Worm (Caenorhabditis elegans): ENCODE data around the gene mrps-18B.
A peak's percentile ranks its signal among the peaks of the same experiment; 100 is the strongest.

The mrps-18B gene

DNA sequence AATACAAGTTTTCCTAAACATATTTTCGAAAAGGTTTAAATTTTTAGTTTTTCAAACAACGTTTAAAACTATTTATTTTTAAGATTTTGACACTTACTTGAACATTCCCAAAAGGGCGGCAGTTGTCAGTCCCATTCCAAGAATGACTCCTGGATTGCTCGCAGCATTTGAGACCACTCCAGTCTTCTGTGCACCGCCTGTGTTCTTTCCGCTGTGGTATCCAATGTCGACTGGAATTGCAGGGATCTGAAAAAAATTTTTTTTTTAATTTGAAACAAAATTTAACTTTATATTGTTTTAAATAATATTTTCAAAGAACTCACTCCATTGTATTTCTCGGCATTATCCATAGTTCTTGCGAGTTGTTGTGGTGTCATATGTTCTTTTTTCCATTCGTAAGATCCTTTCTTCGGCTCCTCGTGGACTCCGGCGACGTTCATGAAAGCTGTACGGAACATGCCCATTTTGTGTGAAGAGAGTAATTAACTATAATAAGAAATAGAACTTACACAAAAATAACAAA, 43.7 kb upstream of the mrps-18B start, which contains the start of gene M05D6.5:
Gene M05D6.5 (minus strand): TSS at position 473 of the 523 bp plus-strand sequence.
- no peak for TF ChIP-seq sptf-1 (tag; optimal IDR thresholded peaks at IDR 0.05)
- TF ChIP-seq elt-3 (tag; optimal IDR thresholded peaks at IDR 0.05) = no peak
- no peak for TF ChIP-seq sem-2 (GFP tag; optimal IDR thresholded peaks at IDR 0.05)
- no peak for TF ChIP-seq ceh-39 (tag; optimal IDR thresholded peaks at IDR 0.05)
- TF ChIP-seq bed-3 (GFP tag; optimal IDR thresholded peaks at IDR 0.05) = no peak
- TF ChIP-seq ces-1 (GFP tag; optimal IDR thresholded peaks at IDR 0.05) = no peak
- no peak for TF ChIP-seq M03D4.4 (tag; optimal IDR thresholded peaks at IDR 0.05)
- no peak for TF ChIP-seq zip-8 (tag; optimal IDR thresholded peaks at IDR 0.05)
- TF ChIP-seq lin-32 (GFP tag; optimal IDR thresholded peaks at IDR 0.05) = no peak
- TF ChIP-seq snpc-4 (tag; optimal IDR thresholded peaks at IDR 0.05) = no peak
- TF ChIP-seq lin-13 (tag; optimal IDR thresholded peaks at IDR 0.05) = no peak

DNA sequence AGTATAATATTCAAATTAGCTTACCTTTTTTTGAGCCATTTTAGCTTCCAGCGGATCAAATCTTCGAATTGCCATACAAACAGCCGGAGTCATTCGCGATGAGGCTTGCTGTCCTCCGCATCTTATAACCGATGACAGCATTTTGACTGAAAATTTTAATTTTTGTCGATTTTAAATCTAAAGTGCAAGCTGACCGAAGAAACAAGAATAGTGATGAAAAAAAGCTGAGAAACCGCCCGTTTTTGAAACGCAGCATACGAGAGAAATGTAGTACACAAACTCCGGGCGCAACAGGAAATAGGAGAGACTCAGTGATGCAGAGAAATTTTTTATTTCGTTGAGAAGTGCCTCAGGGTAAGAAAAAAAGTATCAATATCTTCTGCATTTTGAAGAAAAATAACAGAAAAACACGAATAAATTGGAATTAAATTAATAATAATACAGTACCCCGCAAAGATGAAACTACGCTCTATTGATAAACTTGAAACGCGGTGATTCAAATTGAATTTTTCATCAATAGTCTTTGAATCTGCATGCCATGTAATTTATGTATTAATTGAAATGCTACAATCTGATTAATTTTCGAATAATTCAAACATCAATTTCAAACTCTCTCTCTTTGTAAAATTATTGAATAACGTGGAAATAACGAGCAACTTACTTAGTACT, 42.2 kb upstream of the mrps-18B start:
- TF ChIP-seq ham-2 (GFP tag; optimal IDR thresholded peaks at IDR 0.05) = no peak
- peak; percentile 82 for TF ChIP-seq lsy-2 (tag; optimal IDR thresholded peaks at IDR 0.05)
- no peak for TF ChIP-seq ceh-39 (tag; optimal IDR thresholded peaks at IDR 0.05)
- peak; percentile 44 for TF ChIP-seq ces-1 (GFP tag; optimal IDR thresholded peaks at IDR 0.05)
- no peak for TF ChIP-seq lin-32 (GFP tag; optimal IDR thresholded peaks at IDR 0.05)
- no peak for TF ChIP-seq hlh-1 (tag; optimal IDR thresholded peaks at IDR 0.05)
- TF ChIP-seq unc-39 (tag; optimal IDR thresholded peaks at IDR 0.05) = no peak
- TF ChIP-seq drap-1 (GFP tag; optimal IDR thresholded peaks at IDR 0.05) = no peak
- no peak for TF ChIP-seq pha-4 (tag; optimal IDR thresholded peaks at IDR 0.05)
- no peak for TF ChIP-seq snpc-4 (tag; optimal IDR thresholded peaks at IDR 0.05)
- no peak for TF ChIP-seq lin-13 (tag; optimal IDR thresholded peaks at IDR 0.05)

DNA sequence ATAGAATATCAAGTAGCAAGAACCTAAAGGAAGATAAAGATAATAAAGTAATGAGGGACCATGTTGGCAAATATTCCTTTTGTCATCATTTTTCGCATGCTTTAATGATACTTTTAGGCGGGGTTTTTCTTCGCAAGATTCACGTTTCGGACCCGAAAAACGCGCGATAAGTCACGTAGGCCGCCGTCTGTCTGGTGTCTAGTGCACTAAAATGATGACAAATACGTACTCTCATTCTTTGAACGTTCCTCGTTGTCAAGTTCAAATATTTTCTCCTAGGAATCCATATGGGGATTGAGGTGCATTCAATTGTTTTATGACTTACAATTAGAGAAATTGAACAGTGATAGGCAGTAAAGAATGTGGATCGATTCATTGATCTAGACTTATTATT, 41.7 kb upstream of the mrps-18B start, which contains the start of gene taap-1:
Gene taap-1 (minus strand): TSS at position 79 of the 394 bp plus-strand sequence.
- no peak for TF ChIP-seq pha-4 (tag; optimal IDR thresholded peaks at IDR 0.05)
- no peak for TF ChIP-seq mab-5 (tag; optimal IDR thresholded peaks at IDR 0.05)
- no peak for TF ChIP-seq lsy-2 (tag; optimal IDR thresholded peaks at IDR 0.05)
- TF ChIP-seq nhr-28 (tag; optimal IDR thresholded peaks at IDR 0.05) = no peak
- TF ChIP-seq flh-1 (GFP tag; optimal IDR thresholded peaks at IDR 0.05) = no peak
- TF ChIP-seq sptf-1 (tag; optimal IDR thresholded peaks at IDR 0.05) = no peak
- TF ChIP-seq nhr-76 (tag; optimal IDR thresholded peaks at IDR 0.05) = no peak
- no peak for TF ChIP-seq ztf-11 (tag; optimal IDR thresholded peaks at IDR 0.05)
- TF ChIP-seq ceh-83 (GFP tag; optimal IDR thresholded peaks at IDR 0.05) = no peak
- TF ChIP-seq nhr-237 (tag; optimal IDR thresholded peaks at IDR 0.05) = no peak
- TF ChIP-seq lin-13 (tag; optimal IDR thresholded peaks at IDR 0.05) = no peak

DNA sequence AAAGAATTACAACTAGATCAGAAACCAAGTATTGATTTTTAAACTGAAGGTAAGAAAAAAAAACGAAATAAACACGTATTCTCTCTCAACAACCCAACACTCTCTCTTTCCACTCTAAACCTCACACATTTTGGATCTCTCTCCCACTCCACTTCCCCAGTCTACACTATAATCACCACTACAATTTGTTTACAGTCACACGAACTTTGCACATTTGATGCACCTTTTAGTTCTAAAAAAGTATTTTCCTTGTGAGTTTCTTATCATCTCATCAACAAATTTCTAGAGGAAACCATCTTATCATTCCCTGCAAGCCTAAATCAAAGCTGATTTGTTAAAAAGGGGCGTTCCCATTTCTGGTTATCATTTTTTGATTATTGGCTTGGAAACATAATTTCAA, 40.9 kb upstream of the mrps-18B start:
- TF ChIP-seq nhr-76 (tag; optimal IDR thresholded peaks at IDR 0.05) (no peak), nhr-2 (tag; optimal IDR thresholded peaks at IDR 0.05) (no peak), bed-3 (GFP tag; optimal IDR thresholded peaks at IDR 0.05) (no peak), unc-39 (tag; optimal IDR thresholded peaks at IDR 0.05) (no peak), ceh-43 (GFP tag; optimal IDR thresholded peaks at IDR 0.05) (no peak), ces-1 (GFP tag; optimal IDR thresholded peaks at IDR 0.05) (no peak), tbx-8 (GFP tag; optimal IDR thresholded peaks at IDR 0.05) (no peak), pha-4 (tag; optimal IDR thresholded peaks at IDR 0.05) (no peak), zip-8 (tag; optimal IDR thresholded peaks at IDR 0.05) (no peak), mab-5 (tag; optimal IDR thresholded peaks at IDR 0.05) (no peak), lsy-2 (tag; optimal IDR thresholded peaks at IDR 0.05) (no peak), ham-2 (GFP tag; optimal IDR thresholded peaks at IDR 0.05) (no peak), snpc-4 (tag; optimal IDR thresholded peaks at IDR 0.05) (no peak), nhr-12 (tag; optimal IDR thresholded peaks at IDR 0.05) (no peak), mls-2 (tag; optimal IDR thresholded peaks at IDR 0.05) (no peak), lin-32 (GFP tag; optimal IDR thresholded peaks at IDR 0.05) (no peak), mep-1 (tag; optimal IDR thresholded peaks at IDR 0.05) (no peak), ztf-11 (tag; optimal IDR thresholded peaks at IDR 0.05) (no peak), nhr-237 (tag; optimal IDR thresholded peaks at IDR 0.05) (no peak)

DNA sequence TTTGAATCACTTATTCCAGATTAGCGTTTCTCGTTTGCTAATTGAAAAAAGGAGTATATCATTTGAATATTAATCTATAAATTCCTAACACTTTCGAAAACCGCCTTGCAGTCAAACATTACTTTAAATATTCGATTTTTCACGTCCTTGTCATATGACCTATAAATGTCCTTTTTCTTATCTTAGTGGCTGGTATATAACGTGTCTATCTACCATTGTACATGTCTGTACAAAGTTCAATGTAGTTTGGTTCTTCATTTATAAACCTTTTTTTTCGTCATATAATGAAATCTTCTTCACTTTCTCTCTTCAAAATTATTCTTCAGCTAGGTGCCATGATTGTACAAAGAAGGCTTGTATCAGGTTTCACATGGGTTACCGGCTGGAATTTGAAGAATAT, 39.9 kb upstream of the mrps-18B start, which contains the start of gene gbh-2:
Gene gbh-2 (plus strand): TSS at position 277 of the 400 bp plus-strand sequence.
- no peak for TF ChIP-seq ham-2 (GFP tag; optimal IDR thresholded peaks at IDR 0.05)
- no peak for TF ChIP-seq snpc-4 (tag; optimal IDR thresholded peaks at IDR 0.05)
- TF ChIP-seq unc-120 (tag; optimal IDR thresholded peaks at IDR 0.05; ENCODE audit: poor library complexity, severe bottlenecking) = no peak
- no peak for TF ChIP-seq mab-5 (tag; optimal IDR thresholded peaks at IDR 0.05)
- TF ChIP-seq lin-32 (GFP tag; optimal IDR thresholded peaks at IDR 0.05) = no peak
- TF ChIP-seq unc-39 (tag; optimal IDR thresholded peaks at IDR 0.05) = no peak
- no peak for TF ChIP-seq lsy-2 (tag; optimal IDR thresholded peaks at IDR 0.05)
- no peak for TF ChIP-seq zip-8 (tag; optimal IDR thresholded peaks at IDR 0.05)
- TF ChIP-seq bed-3 (GFP tag; optimal IDR thresholded peaks at IDR 0.05) = no peak
- TF ChIP-seq ceh-39 (tag; optimal IDR thresholded peaks at IDR 0.05) = no peak
- no peak for TF ChIP-seq nhr-2 (tag; optimal IDR thresholded peaks at IDR 0.05)
- no peak for TF ChIP-seq unc-62 (GFP tag; optimal IDR thresholded peaks at IDR 0.05)
- TF ChIP-seq M03D4.4 (tag; optimal IDR thresholded peaks at IDR 0.05) = no peak
- no peak for TF ChIP-seq ceh-43 (GFP tag; optimal IDR thresholded peaks at IDR 0.05)
- no peak for TF ChIP-seq sem-2 (GFP tag; optimal IDR thresholded peaks at IDR 0.05)
